Fruit fly (Drosophila melanogaster) whole organism, embryonic: ENCODE data around the gene Uev1A.

Source experiments
- B-H2 ChIP-seq: fragments of 200-800 bp; sonication (Bioruptor generic); optimal IDR thresholded peaks from 2 replicates; lab custom pipeline; 2018; ENCODE audit warnings: missing biosample characterization, mild to moderate bottlenecking, missing genetic modification characterization
- Bgb ChIP-seq: fragments of 200-800 bp; sonication (Bioruptor generic); IDR thresholded peaks from 2 replicates; pipeline ENCODE4 v1.3.6; 2022; ENCODE audit warnings: missing biosample characterization, missing genetic modification characterization; ENCODE audit not compliant: partially characterized antibody
- BtbVII ChIP-seq: fragments of 200-800 bp; sonication (Bioruptor generic); optimal IDR thresholded peaks from 3 replicates; lab custom pipeline; 2017; ENCODE audit warnings: missing biosample characterization, mild to moderate bottlenecking, missing genetic modification characterization
- C15 ChIP-seq: fragments of 200-800 bp; sonication (Bioruptor generic); IDR thresholded peaks from 3 replicates; pipeline ENCODE4 v1.3.6; 2022; ENCODE audit warnings: missing biosample characterization, missing genetic modification characterization
- CG11696 ChIP-seq: fragments of 200-800 bp; sonication (Bioruptor generic); IDR thresholded peaks from 2 replicates; pipeline ENCODE4 v1.3.6; 2022; ENCODE audit warnings: missing biosample characterization, missing genetic modification characterization
- CG14014 ChIP-seq: fragments of 200-800 bp; sonication (Bioruptor generic); IDR thresholded peaks from 2 replicates; pipeline ENCODE4 v1.3.6; 2022; ENCODE audit warnings: missing biosample characterization, missing genetic modification characterization
- CG15514 ChIP-seq: fragments of 200-800 bp; sonication (Bioruptor generic); optimal IDR thresholded peaks from 3 replicates; lab custom pipeline; 2017; ENCODE audit warnings: missing biosample characterization, missing genetic modification characterization, mild to moderate bottlenecking, moderate library complexity, missing genetic modification reagents
- CG17359 ChIP-seq: fragments of 200-800 bp; sonication (Bioruptor generic); optimal IDR thresholded peaks from 3 replicates; lab custom pipeline; 2018; ENCODE audit warnings: missing biosample characterization, mild to moderate bottlenecking, missing genetic modification characterization, moderate library complexity
- CG17385 ChIP-seq: fragments of 200-800 bp; sonication (Bioruptor generic); optimal IDR thresholded peaks from 3 replicates; lab custom pipeline; 2018; ENCODE audit warnings: missing biosample characterization, mild to moderate bottlenecking, missing genetic modification characterization
- CG18262 ChIP-seq: fragments of 200-800 bp; optimal IDR thresholded peaks from 3 replicates; lab custom pipeline; 2019; ENCODE audit warnings: missing biosample characterization, mild to moderate bottlenecking, missing genetic modification characterization, moderate library complexity
- CG2875 ChIP-seq: fragments of 200-800 bp; sonication (Bioruptor generic); optimal IDR thresholded peaks from 2 replicates; lab custom pipeline; 2017; ENCODE audit warnings: missing biosample characterization, mild to moderate bottlenecking, missing genetic modification characterization, missing genetic modification reagents
- CG32772 ChIP-seq: fragments of 200-800 bp; sonication (Bioruptor generic); IDR thresholded peaks from 2 replicates; pipeline ENCODE4 v1.3.6; 2022; ENCODE audit warnings: missing biosample characterization, missing genetic modification characterization
- CG33557 ChIP-seq: fragments of 200-800 bp; sonication (Bioruptor generic); optimal IDR thresholded peaks from 2 replicates; lab custom pipeline; 2019; ENCODE audit warnings: missing biosample characterization, mild to moderate bottlenecking, missing genetic modification characterization, moderate library complexity
- CG5245 ChIP-seq: fragments of 200-800 bp; sonication (Bioruptor generic); optimal IDR thresholded peaks from 3 replicates; lab custom pipeline; 2016; ENCODE audit warnings: missing biosample characterization, missing genetic modification characterization
- CG6765 ChIP-seq: fragments of 200-800 bp; sonication (Bioruptor generic); optimal IDR thresholded peaks from 3 replicates; lab custom pipeline; 2017; ENCODE audit warnings: missing biosample characterization, mild to moderate bottlenecking, missing genetic modification characterization
- CG6791 ChIP-seq: fragments of 200-800 bp; sonication (Bioruptor generic); IDR thresholded peaks from 3 replicates; pipeline ENCODE4 v1.3.6; 2022; ENCODE audit warnings: missing biosample characterization, missing genetic modification characterization; ENCODE audit not compliant: partially characterized antibody
- CG7963 ChIP-seq: fragments of 200-800 bp; sonication (Bioruptor generic); IDR thresholded peaks from 3 replicates; pipeline ENCODE4 v1.3.6; 2022; ENCODE audit warnings: missing biosample characterization, missing genetic modification characterization; ENCODE audit not compliant: partially characterized antibody
- CG8281 ChIP-seq: fragments of 200-800 bp; sonication (Bioruptor generic); optimal IDR thresholded peaks from 2 replicates; lab custom pipeline; 2018; ENCODE audit warnings: missing biosample characterization, mild to moderate bottlenecking, missing genetic modification characterization, moderate library complexity
- CG9215 ChIP-seq: fragments of 200-800 bp; sonication (Bioruptor generic); IDR thresholded peaks from 2 replicates; pipeline ENCODE4 v1.3.6; 2022; ENCODE audit warnings: missing biosample characterization, missing genetic modification characterization
- CHES-1-like ChIP-seq: fragments of 200-800 bp; sonication (Bioruptor generic); optimal IDR thresholded peaks from 2 replicates; lab custom pipeline; 2016; ENCODE audit warnings: missing biosample characterization, missing genetic modification characterization
- CoRest ChIP-seq: fragments of 200-800 bp; sonication (Bioruptor generic); optimal IDR thresholded peaks from 3 replicates; lab custom pipeline; 2018; ENCODE audit warnings: missing biosample characterization, mild to moderate bottlenecking, missing genetic modification characterization, moderate library complexity
- Dll ChIP-seq: fragments of 200-800 bp; sonication (Bioruptor generic); IDR thresholded peaks from 4 replicates; pipeline ENCODE4 v1.3.6; 2022; ENCODE audit warnings: missing biosample characterization, missing genetic modification characterization; ENCODE audit not compliant: partially characterized antibody
- HHEX ChIP-seq: fragments of 200-800 bp; sonication (Bioruptor generic); optimal IDR thresholded peaks from 3 replicates; lab custom pipeline; 2017; ENCODE audit warnings: missing biosample characterization, mild to moderate bottlenecking, missing genetic modification characterization, missing genetic modification reagents
- MTF-1 ChIP-seq: fragments of 200-800 bp; sonication (Bioruptor generic); optimal IDR thresholded peaks from 2 replicates; lab custom pipeline; 2018; ENCODE audit warnings: missing biosample characterization, mild to moderate bottlenecking, missing genetic modification characterization, borderline replicate concordance
- NFAT ChIP-seq: fragments of 200-800 bp; sonication (Bioruptor generic); IDR thresholded peaks from 2 replicates; pipeline ENCODE4 v1.3.6; 2022; ENCODE audit warnings: missing biosample characterization, missing genetic modification characterization
- Neu2 ChIP-seq: fragments of 200-800 bp; sonication (Bioruptor generic); optimal IDR thresholded peaks from 3 replicates; lab custom pipeline; 2016; ENCODE audit warnings: missing biosample characterization, missing genetic modification characterization, borderline replicate concordance
- Nf-YB ChIP-seq: fragments of 200-800 bp; sonication (Bioruptor generic); optimal IDR thresholded peaks from 3 replicates; lab custom pipeline; 2019; ENCODE audit warnings: missing biosample characterization, mild to moderate bottlenecking, missing genetic modification characterization, moderate library complexity
- Opbp ChIP-seq: fragments of 200-800 bp; sonication (Bioruptor generic); IDR thresholded peaks from 3 replicates; pipeline ENCODE4 v1.3.6; 2022; ENCODE audit warnings: missing biosample characterization, missing genetic modification characterization; ENCODE audit not compliant: partially characterized antibody
- Scr ChIP-seq: fragments of 200-800 bp; sonication (Bioruptor generic); IDR thresholded peaks from 2 replicates; pipeline ENCODE4 v1.3.6; 2022; ENCODE audit warnings: missing biosample characterization, missing genetic modification characterization; ENCODE audit not compliant: partially characterized antibody
- cad ChIP-seq: fragments of >200 bp; optimal IDR thresholded peaks from 2 replicates; lab custom pipeline; 2017; ENCODE audit warnings: missing biosample characterization, missing genetic modification characterization
- croc ChIP-seq: fragments of 200-800 bp; sonication (Bioruptor generic); conservative IDR thresholded peaks from 3 replicates; pipeline ENCODE4 v1.3.6; 2022; ENCODE audit warnings: missing biosample characterization, missing genetic modification characterization
- crp ChIP-seq, 2 experiments: fragments of 200-800 bp; sonication (Bioruptor generic); optimal IDR thresholded peaks; 2 replicates in 1 of 2; 3 replicates in 1 of 2; lab custom pipeline; 2017; ENCODE audit warnings: missing biosample characterization in 2 of 2, missing genetic modification characterization in 2 of 2, mild to moderate bottlenecking in 1 of 2, moderate library complexity in 1 of 2
- dmrt11E ChIP-seq: fragments of 200-800 bp; sonication (Bioruptor generic); optimal IDR thresholded peaks from 3 replicates; lab custom pipeline; 2018; ENCODE audit warnings: missing biosample characterization, mild to moderate bottlenecking, missing genetic modification characterization, moderate library complexity
- ems ChIP-seq: fragments of 200-800 bp; sonication (Bioruptor generic); optimal IDR thresholded peaks from 3 replicates; lab custom pipeline; 2016; ENCODE audit warnings: missing biosample characterization, missing genetic modification characterization
- en ChIP-seq: fragments of 200-800 bp; sonication (Bioruptor generic); optimal IDR thresholded peaks from 2 replicates; lab custom pipeline; 2016; ENCODE audit warnings: missing biosample characterization, missing genetic modification characterization
- exex ChIP-seq: fragments of 200-800 bp; sonication (Bioruptor generic); optimal IDR thresholded peaks from 4 replicates; lab custom pipeline; 2018; ENCODE audit warnings: missing biosample characterization, mild to moderate bottlenecking, missing genetic modification characterization, moderate library complexity
- ham ChIP-seq: fragments of 200-800 bp; sonication (Bioruptor generic); IDR thresholded peaks from 2 replicates; pipeline ENCODE4 v1.3.6; 2022; ENCODE audit warnings: missing biosample characterization, missing genetic modification characterization
- ind ChIP-seq: fragments of 200-800 bp; sonication (Bioruptor generic); optimal IDR thresholded peaks from 3 replicates; lab custom pipeline; 2016; ENCODE audit warnings: missing biosample characterization, missing genetic modification characterization
- ken ChIP-seq: fragments of 200-800 bp; sonication (Bioruptor generic); IDR thresholded peaks from 3 replicates; pipeline ENCODE4 v1.3.6; 2022; ENCODE audit warnings: missing biosample characterization, missing genetic modification characterization
- pb ChIP-seq: fragments of 200-800 bp; sonication (Bioruptor generic); optimal IDR thresholded peaks from 3 replicates; lab custom pipeline; 2016; ENCODE audit warnings: missing biosample characterization, missing genetic modification characterization
- prd ChIP-seq, 3 experiments: fragments of >200 bp in 2 of 3; fragments of 200-800 bp in 1 of 3; sonication (Bioruptor generic) in 1 of 3; optimal IDR thresholded peaks in 2 of 3; IDR thresholded peaks in 1 of 3; 2 replicates in 2 of 3; 3 replicates in 1 of 3; pipeline versions ENCODE4 v1.3.6 to Lab custom; 2017 to 2022; ENCODE audit warnings: missing biosample characterization in 1 of 3, missing genetic modification characterization in 1 of 3
- sug ChIP-seq: fragments of 200-800 bp; optimal IDR thresholded peaks from 2 replicates; lab custom pipeline; 2019; ENCODE audit warnings: missing biosample characterization, mild to moderate bottlenecking, missing genetic modification characterization, moderate library complexity
- usp ChIP-seq: fragments of >200 bp; optimal IDR thresholded peaks from 2 replicates; lab custom pipeline; 2017; ENCODE audit warnings: missing biosample characterization, missing genetic modification characterization
- vnd ChIP-seq: fragments of 200-800 bp; sonication (Bioruptor generic); IDR thresholded peaks from 3 replicates; pipeline ENCODE4 v1.3.6; 2022; ENCODE audit warnings: missing biosample characterization, missing genetic modification characterization; ENCODE audit not compliant: partially characterized antibody
- vvl ChIP-seq: fragments of 200-800 bp; sonication (Bioruptor generic); IDR thresholded peaks from 2 replicates; pipeline ENCODE4 v1.3.6; 2022; ENCODE audit warnings: missing biosample characterization, missing genetic modification characterization

Gene Uev1A

dm6 chr3L:5359208-5360003 is 6.6 kb downstream of the Uev1A start, which contains the start of gene Klp64D (continued):
- TF ChIP-seq MTF-1 (GFP tag; lab: Kevin White, UChicago) (no peak), B-H2 (GFP tag; lab: Kevin White, UChicago) (peak; percentile 74), CG8281 (no peak), dmrt11E (tag; lab: Kevin White, UChicago) (peak; percentile 39), BtbVII (GFP tag; lab: Kevin White, UChicago) (no peak), vnd (GFP tag; lab: Robert Waterston, UW) (no peak), NFAT (GFP tag; lab: Robert Waterston, UW) (no peak), en (GFP tag; lab: Kevin White, UChicago) (no peak), CG17385 (GFP tag; lab: Kevin White, UChicago) (no peak), Nf-YB (GFP tag; lab: Kevin White, UChicago) (no peak), crp (GFP tag; optimal IDR thresholded peaks at IDR 0.05; lab: Kevin White, UChicago) (peak in 1 of 2 experiments; percentile 54), CG32772 (GFP tag; lab: Robert Waterston, UW) (peak; percentile 44; the same call in 1 of the 2 replicates), ham (GFP tag; lab: Robert Waterston, UW) (no peak), CG33557 (peak; percentile 3), pb (GFP tag; lab: Kevin White, UChicago) (no peak), vvl (GFP tag; lab: Robert Waterston, UW) (0 out of 2 replicates have a peak, but pooled peaks have one; percentile 20), CoRest (peak; percentile 44), Neu2 (GFP tag; lab: Kevin White, UChicago) (no peak), CG15514 (GFP tag; lab: Kevin White, UChicago) (peak; percentile 51), CHES-1-like (GFP tag; lab: Kevin White, UChicago) (no peak), Opbp (GFP tag; lab: Robert Waterston, UW) (no peak), CG9215 (GFP tag; lab: Robert Waterston, UW) (no peak), sug (peak; percentile 31), ems (GFP tag; lab: Kevin White, UChicago) (no peak), Scr (GFP tag; lab: Robert Waterston, UW) (peak; percentile 45), CG5245 (GFP tag; lab: Kevin White, UChicago) (no peak), prd (optimal IDR thresholded peaks at IDR 0.05; lab: Kevin White, UChicago) (no peak), prd (GFP tag; IDR thresholded peaks at IDR 0.05; lab: Robert Waterston, UW) (no peak), CG18262 (tag; lab: Kevin White, UChicago) (peak; percentile 42), Dll (GFP tag; lab: Robert Waterston, UW) (peak; percentile 55; the same call in 3 of the 4 replicates), ind (GFP tag; lab: Kevin White, UChicago) (peak; percentile 14), CG2875 (GFP tag; lab: Kevin White, UChicago) (no peak), C15 (0 out of 3 replicates have a peak, but pooled peaks have one; percentile 26)

- TF ChIP-seq CG17359 = no peak
- no peak for TF ChIP-seq croc (GFP tag; lab: Robert Waterston, UW)
- no peak for TF ChIP-seq ken (GFP tag; lab: Robert Waterston, UW)
- TF ChIP-seq CG6765 (GFP tag; lab: Kevin White, UChicago) = no peak
- peak; percentile 60; the same call in 2 of the 3 replicates for TF ChIP-seq CG7963
- TF ChIP-seq exex (tag; lab: Kevin White, UChicago) = no peak
- no peak for TF ChIP-seq usp (GFP tag; lab: Kevin White, UChicago)
- no peak for TF ChIP-seq cad
- TF ChIP-seq CG14014 (GFP tag; lab: Robert Waterston, UW) = no peak
- TF ChIP-seq CG6791 (GFP tag; lab: Robert Waterston, UW) = peak; percentile 85
- TF ChIP-seq Bgb (GFP tag; lab: Robert Waterston, UW) = peak; percentile 78
- TF ChIP-seq CG11696 (GFP tag; lab: Robert Waterston, UW) = no peak
- TF ChIP-seq HHEX (GFP tag; lab: Kevin White, UChicago) = no peak
These were observed 9.7 kb downstream of the Uev1A start for dm6 chr3L:5356050-5356967.
